Fruit fly (Drosophila melanogaster) whole organism, embryonic: Measurements from ENCODE around the gene CG7611.

Source experiments
- Asciz ChIP-seq: fragments of 200-800 bp; sonication (Bioruptor generic); optimal IDR thresholded peaks from 2 replicates; lab custom pipeline; 2017; ENCODE audit warnings: missing biosample characterization, mild to moderate bottlenecking, missing genetic modification characterization, missing genetic modification reagents
- Awh ChIP-seq: fragments of 200-800 bp; sonication (Bioruptor generic); IDR thresholded peaks from 2 replicates; pipeline ENCODE4, ENCODE4 v1.3.6; 2022; ENCODE audit warnings: missing biosample characterization, missing genetic modification characterization
- CG11560 ChIP-seq: fragments of 200-800 bp; sonication (Bioruptor generic); IDR thresholded peaks from 3 replicates; pipeline ENCODE4 v1.3.6; 2022; ENCODE audit warnings: missing biosample characterization, missing genetic modification characterization
- CG13287 ChIP-seq: fragments of 200-800 bp; sonication (Bioruptor generic); IDR thresholded peaks from 2 replicates; pipeline ENCODE4 v1.3.6; 2022; ENCODE audit warnings: missing biosample characterization, missing genetic modification characterization; ENCODE audit not compliant: partially characterized antibody
- CG14965 ChIP-seq: fragments of 200-800 bp; sonication (Bioruptor generic); optimal IDR thresholded peaks from 2 replicates; lab custom pipeline; 2016; ENCODE audit warnings: missing biosample characterization, missing genetic modification characterization, borderline replicate concordance
- CG16813 ChIP-seq: fragments of 200-800 bp; sonication (Bioruptor generic); IDR thresholded peaks from 3 replicates; pipeline ENCODE4 v1.3.6; 2022; ENCODE audit warnings: missing biosample characterization, missing genetic modification characterization; ENCODE audit not compliant: partially characterized antibody
- CG18262 ChIP-seq: fragments of 200-800 bp; optimal IDR thresholded peaks from 3 replicates; lab custom pipeline; 2019; ENCODE audit warnings: missing biosample characterization, mild to moderate bottlenecking, missing genetic modification characterization, moderate library complexity
- CG18764 ChIP-seq: fragments of 200-800 bp; sonication (Bioruptor generic); optimal IDR thresholded peaks from 3 replicates; lab custom pipeline; 2016; ENCODE audit warnings: missing biosample characterization, missing genetic modification characterization
- CG2116 ChIP-seq: fragments of 200-800 bp; sonication (Bioruptor generic); optimal IDR thresholded peaks from 3 replicates; lab custom pipeline; 2018; ENCODE audit warnings: missing biosample characterization, mild to moderate bottlenecking, missing genetic modification characterization
- CG31224 ChIP-seq: fragments of 200-800 bp; sonication (Bioruptor generic); IDR thresholded peaks from 2 replicates; pipeline ENCODE4 v1.3.6; 2022; ENCODE audit warnings: missing biosample characterization, missing genetic modification characterization
- CG3726 ChIP-seq: fragments of 200-800 bp; sonication (Bioruptor generic); IDR thresholded peaks from 3 replicates; pipeline ENCODE4, ENCODE4 v1.3.6; 2022; ENCODE audit warnings: missing biosample characterization, missing genetic modification characterization
- CG43689 ChIP-seq: fragments of 200-800 bp; sonication (Bioruptor generic); IDR thresholded peaks from 2 replicates; pipeline ENCODE4 v1.3.6; 2022; ENCODE audit warnings: missing biosample characterization, missing genetic modification characterization
- CG5180 ChIP-seq: fragments of 200-800 bp; sonication (Bioruptor generic); optimal IDR thresholded peaks from 3 replicates; lab custom pipeline; 2017; ENCODE audit warnings: missing biosample characterization, missing genetic modification characterization, mild to moderate bottlenecking, moderate library complexity, missing genetic modification reagents
- CG8478 ChIP-seq: fragments of >200 bp; optimal IDR thresholded peaks from 2 replicates; lab custom pipeline; 2018
- CG8924 ChIP-seq: fragments of 200-800 bp; optimal IDR thresholded peaks from 3 replicates; lab custom pipeline; 2019; ENCODE audit warnings: missing biosample characterization, mild to moderate bottlenecking, missing genetic modification characterization, moderate library complexity
- CHES-1-like ChIP-seq: fragments of 200-800 bp; sonication (Bioruptor generic); optimal IDR thresholded peaks from 2 replicates; lab custom pipeline; 2016; ENCODE audit warnings: missing biosample characterization, missing genetic modification characterization
- Camta ChIP-seq: fragments of 200-800 bp; sonication (Bioruptor generic); optimal IDR thresholded peaks from 2 replicates; lab custom pipeline; 2016; ENCODE audit warnings: missing biosample characterization, missing genetic modification characterization
- Dbx ChIP-seq: fragments of 200-800 bp; sonication (Bioruptor generic); IDR thresholded peaks from 3 replicates; pipeline ENCODE4 v1.3.6; 2022; ENCODE audit warnings: missing biosample characterization, missing genetic modification characterization
- Dll ChIP-seq: fragments of 200-800 bp; sonication (Bioruptor generic); IDR thresholded peaks from 4 replicates; pipeline ENCODE4 v1.3.6; 2022; ENCODE audit warnings: missing biosample characterization, missing genetic modification characterization; ENCODE audit not compliant: partially characterized antibody
- Fer1 ChIP-seq: fragments of 200-800 bp; sonication (Bioruptor generic); optimal IDR thresholded peaks from 2 replicates; lab custom pipeline; 2017; ENCODE audit warnings: missing biosample characterization, mild to moderate bottlenecking, missing genetic modification characterization
- H2.0 ChIP-seq: fragments of 200-800 bp; sonication (Bioruptor generic); IDR thresholded peaks from 2 replicates; pipeline ENCODE4 v1.3.6; 2022; ENCODE audit warnings: missing biosample characterization, missing genetic modification characterization
- HLH3B ChIP-seq: fragments of 200-800 bp; sonication (Bioruptor generic); IDR thresholded peaks from 2 replicates; pipeline ENCODE4 v1.3.6; 2022; ENCODE audit warnings: missing biosample characterization, missing genetic modification characterization
- HLHmδ ChIP-seq: fragments of 200-800 bp; sonication (Bioruptor generic); optimal IDR thresholded peaks from 2 replicates; lab custom pipeline; 2018; ENCODE audit warnings: missing biosample characterization, mild to moderate bottlenecking, missing genetic modification characterization, moderate library complexity
- HmgD ChIP-seq: fragments of 200-800 bp; sonication (Bioruptor generic); optimal IDR thresholded peaks from 3 replicates; lab custom pipeline; 2016; ENCODE audit warnings: missing biosample characterization, missing genetic modification characterization
- Hr51 ChIP-seq, 2 experiments: fragments of 200-800 bp; sonication (Bioruptor generic); optimal IDR thresholded peaks; 2 replicates in 1 of 2; 3 replicates in 1 of 2; lab custom pipeline; 2016 to 2018; ENCODE audit warnings: missing biosample characterization in 2 of 2, missing genetic modification characterization in 2 of 2, mild to moderate bottlenecking in 1 of 2, moderate library complexity in 1 of 2
- Hr78 ChIP-seq, 2 experiments: fragments of 200-800 bp in 1 of 2; fragments of >200 bp in 1 of 2; sonication (Bioruptor generic) in 1 of 2; optimal IDR thresholded peaks; 2 replicates each; lab custom pipeline; 2017 to 2019; ENCODE audit warnings: missing biosample characterization in 2 of 2, missing genetic modification characterization in 2 of 2, mild to moderate bottlenecking in 1 of 2, moderate library complexity in 1 of 2
- MESR4 ChIP-seq: fragments of 200-800 bp; sonication (Bioruptor generic); optimal IDR thresholded peaks from 2 replicates; lab custom pipeline; 2018; ENCODE audit warnings: missing biosample characterization, mild to moderate bottlenecking, missing genetic modification characterization, moderate library complexity
- Med ChIP-seq: fragments of 200-800 bp; sonication (Bioruptor generic); peaks from one replicate; lab custom pipeline; 2016; ENCODE audit warnings: missing biosample characterization, missing genetic modification characterization, mild to moderate bottlenecking, inconsistent platforms, moderate library complexity
- NC2α ChIP-seq: fragments of 200-800 bp; sonication (Bioruptor generic); optimal IDR thresholded peaks from 2 replicates; lab custom pipeline; 2016; ENCODE audit warnings: missing biosample characterization, missing genetic modification characterization
- Neu2 ChIP-seq: fragments of 200-800 bp; sonication (Bioruptor generic); optimal IDR thresholded peaks from 3 replicates; lab custom pipeline; 2016; ENCODE audit warnings: missing biosample characterization, missing genetic modification characterization, borderline replicate concordance
- Pdp1 ChIP-seq, 2 experiments: fragments of 200-800 bp; sonication (Bioruptor generic); optimal IDR thresholded peaks; 3 replicates each; lab custom pipeline; 2016; ENCODE audit warnings: missing biosample characterization in 2 of 2, missing genetic modification characterization in 2 of 2, mild to moderate bottlenecking in 1 of 2, moderate library complexity in 1 of 2
- Sox100B ChIP-seq: fragments of 200-800 bp; sonication (Bioruptor generic); optimal IDR thresholded peaks from 3 replicates; lab custom pipeline; 2018; ENCODE audit warnings: missing biosample characterization, mild to moderate bottlenecking, missing genetic modification characterization
- Sry-β ChIP-seq: fragments of 200-800 bp; sonication (Bioruptor generic); optimal IDR thresholded peaks from 2 replicates; lab custom pipeline; 2018; ENCODE audit warnings: missing biosample characterization, mild to moderate bottlenecking, missing genetic modification characterization, moderate library complexity
- Xrp1 ChIP-seq: fragments of 200-800 bp; sonication (Bioruptor generic); IDR thresholded peaks from 2 replicates; pipeline ENCODE4 v1.3.6; 2022; ENCODE audit warnings: missing biosample characterization, missing genetic modification characterization
- abd-A ChIP-seq: fragments of 200-800 bp; sonication (Bioruptor generic); optimal IDR thresholded peaks from 3 replicates; lab custom pipeline; 2019; ENCODE audit warnings: missing biosample characterization, mild to moderate bottlenecking, missing genetic modification characterization, moderate library complexity
- ash1 ChIP-seq: fragments of 200-800 bp; sonication (Bioruptor generic); optimal IDR thresholded peaks from 2 replicates; lab custom pipeline; 2018; ENCODE audit warnings: missing biosample characterization, mild to moderate bottlenecking, missing genetic modification characterization
- bowl ChIP-seq: fragments of 200-800 bp; sonication (Bioruptor generic); IDR thresholded peaks from 2 replicates; pipeline ENCODE4 v1.3.6; 2022; ENCODE audit warnings: missing biosample characterization, missing genetic modification characterization
- chif ChIP-seq, 2 experiments: fragments of 200-800 bp; sonication (Bioruptor generic); optimal IDR thresholded peaks; 3 replicates each; lab custom pipeline; 2016; ENCODE audit warnings: missing biosample characterization in 2 of 2, missing genetic modification characterization in 2 of 2
- cwo ChIP-seq: fragments of 200-800 bp; sonication (Bioruptor generic); optimal IDR thresholded peaks from 3 replicates; lab custom pipeline; 2017; ENCODE audit warnings: missing biosample characterization, missing genetic modification characterization, mild to moderate bottlenecking, moderate library complexity, missing genetic modification reagents
- fd102C ChIP-seq: fragments of 200-800 bp; sonication (Bioruptor generic); optimal IDR thresholded peaks from 2 replicates; lab custom pipeline; 2018; ENCODE audit warnings: missing biosample characterization, mild to moderate bottlenecking, missing genetic modification characterization, moderate library complexity
- ftz-f1 ChIP-seq: fragments of 200-800 bp; sonication (Bioruptor generic); optimal IDR thresholded peaks from 2 replicates; lab custom pipeline; 2016; ENCODE audit warnings: missing biosample characterization, missing genetic modification characterization
- gcm2 ChIP-seq: fragments of 200-800 bp; sonication (Bioruptor generic); optimal IDR thresholded peaks from 2 replicates; lab custom pipeline; 2016; ENCODE audit warnings: missing biosample characterization, missing genetic modification characterization
- gsb ChIP-seq: fragments of 200-800 bp; sonication (Bioruptor generic); IDR thresholded peaks from 2 replicates; pipeline ENCODE4 v1.3.6; 2022; ENCODE audit warnings: missing biosample characterization, missing genetic modification characterization
- gsb-n ChIP-seq: fragments of 200-800 bp; sonication (Bioruptor generic); optimal IDR thresholded peaks from 3 replicates; lab custom pipeline; 2018; ENCODE audit warnings: missing biosample characterization, mild to moderate bottlenecking, missing genetic modification characterization
- inv ChIP-seq: fragments of 200-800 bp; sonication (Bioruptor generic); IDR thresholded peaks from 2 replicates; pipeline ENCODE4 v1.3.6; 2022; ENCODE audit warnings: missing biosample characterization, missing genetic modification characterization; ENCODE audit not compliant: partially characterized antibody
- knrl ChIP-seq: fragments of 200-800 bp; sonication (Bioruptor generic); IDR thresholded peaks from 3 replicates; pipeline ENCODE4 v1.3.6; 2022; ENCODE audit warnings: missing biosample characterization, missing genetic modification characterization; ENCODE audit not compliant: partially characterized antibody
- maf-S ChIP-seq: fragments of 200-800 bp; sonication (Bioruptor generic); optimal IDR thresholded peaks from 2 replicates; lab custom pipeline; 2016; ENCODE audit warnings: missing biosample characterization, missing genetic modification characterization
- mld ChIP-seq: fragments of 200-800 bp; sonication (Bioruptor generic); IDR thresholded peaks from 3 replicates; pipeline ENCODE4 v1.3.6; 2022; ENCODE audit warnings: missing biosample characterization, missing genetic modification characterization; ENCODE audit not compliant: partially characterized antibody
- pzg ChIP-seq: fragments of 200-800 bp; sonication (Bioruptor generic); optimal IDR thresholded peaks from 3 replicates; lab custom pipeline; 2018; ENCODE audit warnings: missing biosample characterization, mild to moderate bottlenecking, missing genetic modification characterization, moderate library complexity
- repo ChIP-seq: fragments of 200-800 bp; sonication (Bioruptor generic); optimal IDR thresholded peaks from 2 replicates; lab custom pipeline; 2016; ENCODE audit warnings: missing biosample characterization, missing genetic modification characterization
- wdn ChIP-seq: fragments of 200-800 bp; sonication (Bioruptor generic); IDR thresholded peaks from 2 replicates; pipeline ENCODE4 v1.3.6; 2022; ENCODE audit warnings: missing biosample characterization, missing genetic modification characterization

CG7611 gene

dm6 chr3L:21507354-21507928 is 15.5 kb upstream of the CG7611 start, which contains the start of the genes Glg1 and M6 (continued):
- peak; percentile 12 for TF ChIP-seq ftz-f1 (GFP tag; lab: Kevin White, UChicago)
- TF ChIP-seq Sry-β = peak; percentile 74
- TF ChIP-seq Xrp1 (GFP tag; lab: Robert Waterston, UW) = peak; percentile 74
- TF ChIP-seq ash1 = no peak
- TF ChIP-seq gcm2 = peak; percentile 13
- TF ChIP-seq maf-S = peak; percentile 47
- TF ChIP-seq chif (GFP tag; optimal IDR thresholded peaks at IDR 0.05; lab: Kevin White, UChicago) = peak; percentile 4 to 54
- TF ChIP-seq NC2α (GFP tag; lab: Kevin White, UChicago) = peak; percentile 5
- peak; percentile 19; the same call in 1 of the 3 replicates for TF ChIP-seq CG11560 (tag; lab: Robert Waterston, UW)
- TF ChIP-seq wdn (GFP tag; lab: Robert Waterston, UW) = peak; percentile 48; the same call in 1 of the 2 replicates
- TF ChIP-seq Fer1 = peak; percentile 73
- peak; percentile 77 for TF ChIP-seq pzg
- TF ChIP-seq inv = peak; percentile 92
- peak; percentile 96 for TF ChIP-seq knrl (GFP tag; lab: Robert Waterston, UW)
- TF ChIP-seq Camta (GFP tag; lab: Kevin White, UChicago) = peak; percentile 34
- TF ChIP-seq bowl = no peak
- peak; percentile 38 for TF ChIP-seq CHES-1-like (GFP tag; lab: Kevin White, UChicago)
- TF ChIP-seq mld = peak; percentile 92
- TF ChIP-seq CG43689 (GFP tag; lab: Robert Waterston, UW) = no peak
- TF ChIP-seq CG8924 (tag; lab: Kevin White, UChicago) = peak; percentile 73
- no peak for TF ChIP-seq CG3726 (GFP tag; lab: Robert Waterston, UW)
- TF ChIP-seq Med = peak; percentile 90
- TF ChIP-seq HLHmδ (GFP tag; lab: Kevin White, UChicago) = no peak
- peak; percentile 47 for TF ChIP-seq cwo
- peak; percentile 96 for TF ChIP-seq Dll (GFP tag; lab: Robert Waterston, UW)
- no peak for TF ChIP-seq Awh (GFP tag; lab: Robert Waterston, UW)
- no peak for TF ChIP-seq gsb
- TF ChIP-seq CG14965 = no peak
- TF ChIP-seq HmgD (GFP tag; lab: Kevin White, UChicago) = peak; percentile 42
- peak; percentile 39 for TF ChIP-seq Asciz (GFP tag; lab: Kevin White, UChicago)
- TF ChIP-seq CG18764 = peak; percentile 34
- peak; percentile 35; the same call in 1 of the 2 replicates for TF ChIP-seq HLH3B (GFP tag; lab: Robert Waterston, UW)
- peak; percentile 55 to 62 for TF ChIP-seq Hr51 (GFP tag; optimal IDR thresholded peaks at IDR 0.05; lab: Kevin White, UChicago)
- peak; percentile 42 for TF ChIP-seq Sox100B (GFP tag; lab: Kevin White, UChicago)
- TF ChIP-seq Dbx (GFP tag; lab: Robert Waterston, UW) = peak; percentile 74
- peak; percentile 93 for TF ChIP-seq CG13287

dm6 chr3L:21507955-21508354 is 15.0 kb upstream of the CG7611 start:
- TF ChIP-seq Pdp1 (GFP tag; optimal IDR thresholded peaks at IDR 0.05; lab: Kevin White, UChicago) (peak in 1 of 2 experiments; percentile 5), Hr78 (GFP tag; optimal IDR thresholded peaks at IDR 0.05; lab: Kevin White, UChicago) (no peak), abd-A (tag; lab: Kevin White, UChicago) (no peak), Sox100B (GFP tag; lab: Kevin White, UChicago) (no peak), CG18262 (no peak), CG2116 (no peak), MESR4 (GFP tag; lab: Kevin White, UChicago) (peak; percentile 35), CG5180 (no peak), CG31224 (GFP tag; lab: Robert Waterston, UW) (no peak), repo (no peak), CG8478 (lab: Kevin White, UChicago) (no peak), gsb-n (tag; lab: Kevin White, UChicago) (no peak), CG16813 (GFP tag; lab: Robert Waterston, UW) (no peak), Neu2 (GFP tag; lab: Kevin White, UChicago) (no peak), H2.0 (GFP tag; lab: Robert Waterston, UW) (no peak), fd102C (no peak), NC2α (GFP tag; lab: Kevin White, UChicago) (no peak)
